Fruit fly (Drosophila melanogaster) S2 (cell line): Measurements from ENCODE around the gene RhoGDI.

ENCODE experiments used
- CG8478 ChIP-seq: fragments of >200 bp; optimal IDR thresholded peaks from 2 replicates; lab custom pipeline; 2018
- CTCF ChIP-seq, 2 experiments: fragments of >200 bp; optimal IDR thresholded peaks; 2 replicates each; lab custom pipeline; 2018

- TF ChIP-seq CG8478 (no peak), CTCF (optimal IDR thresholded peaks at IDR 0.05; lab: Kevin White, UChicago) (no peak)
Measured at dm6 chr3L:19929719-19930334, 1.3 kb downstream of the RhoGDI start.
